Fruit fly (Drosophila melanogaster) whole organism, embryonic: ENCODE data around the gene CG42673.

ENCODE experiments used
- Ada2b ChIP-seq: fragments of 200-800 bp; sonication (Bioruptor generic); IDR thresholded peaks from 2 replicates; pipeline ENCODE4 v1.3.6; 2022; ENCODE audit warnings: missing biosample characterization, missing genetic modification characterization
- Aef1 ChIP-seq: fragments of 200-800 bp; sonication (Bioruptor generic); IDR thresholded peaks from 3 replicates; pipeline ENCODE4 v1.3.6; 2022; ENCODE audit warnings: missing biosample characterization, missing genetic modification characterization
- CG10654 ChIP-seq: fragments of 200-800 bp; sonication (Bioruptor generic); optimal IDR thresholded peaks from 2 replicates; lab custom pipeline; 2016; ENCODE audit warnings: missing biosample characterization, missing genetic modification characterization
- CG15696 ChIP-seq: fragments of 200-800 bp; sonication (Bioruptor generic); optimal IDR thresholded peaks from 2 replicates; lab custom pipeline; 2019; ENCODE audit warnings: missing biosample characterization, mild to moderate bottlenecking, missing genetic modification characterization, moderate library complexity
- CG17802 ChIP-seq: fragments of 200-800 bp; sonication (Bioruptor generic); optimal IDR thresholded peaks from 2 replicates; lab custom pipeline; 2018; ENCODE audit warnings: missing biosample characterization, mild to moderate bottlenecking, missing genetic modification characterization, moderate library complexity
- CG17912 ChIP-seq: fragments of 200-800 bp; sonication (Bioruptor generic); optimal IDR thresholded peaks from 2 replicates; lab custom pipeline; 2018; ENCODE audit warnings: missing biosample characterization, mild to moderate bottlenecking, missing genetic modification characterization
- CG18619 ChIP-seq: fragments of 200-800 bp; sonication (Bioruptor generic); optimal IDR thresholded peaks from 3 replicates; lab custom pipeline; 2017; ENCODE audit warnings: missing biosample characterization, mild to moderate bottlenecking, missing genetic modification characterization
- CG2202 ChIP-seq: fragments of 200-800 bp; sonication (Bioruptor generic); optimal IDR thresholded peaks from 2 replicates; lab custom pipeline; 2018; ENCODE audit warnings: missing biosample characterization, mild to moderate bottlenecking, missing genetic modification characterization
- CG2889 ChIP-seq: fragments of 200-800 bp; sonication (Bioruptor generic); IDR thresholded peaks from 3 replicates; pipeline ENCODE4 v1.3.6; 2022; ENCODE audit warnings: missing biosample characterization, missing genetic modification characterization
- CG3065 ChIP-seq: fragments of 200-800 bp; sonication (Bioruptor generic); optimal IDR thresholded peaks from 2 replicates; lab custom pipeline; 2016; ENCODE audit warnings: missing biosample characterization, missing genetic modification characterization
- CG3838 ChIP-seq: fragments of 200-800 bp; sonication (Bioruptor generic); optimal IDR thresholded peaks from 3 replicates; lab custom pipeline; 2016; ENCODE audit warnings: missing biosample characterization, missing genetic modification characterization
- CG4360 ChIP-seq: fragments of 200-800 bp; sonication (Bioruptor generic); IDR thresholded peaks from 2 replicates; pipeline ENCODE4 v1.3.6; 2022; ENCODE audit warnings: missing biosample characterization, missing genetic modification characterization
- CG4730 ChIP-seq: fragments of 200-800 bp; sonication (Bioruptor generic); IDR thresholded peaks from 2 replicates; pipeline ENCODE4 v1.3.6; 2022; ENCODE audit warnings: missing biosample characterization, missing genetic modification characterization
- CG6175 ChIP-seq: fragments of 200-800 bp; sonication (Bioruptor generic); IDR thresholded peaks from 3 replicates; pipeline ENCODE4 v1.3.6; 2022; ENCODE audit warnings: missing biosample characterization, missing genetic modification characterization
- CG6791 ChIP-seq: fragments of 200-800 bp; sonication (Bioruptor generic); IDR thresholded peaks from 3 replicates; pipeline ENCODE4 v1.3.6; 2022; ENCODE audit warnings: missing biosample characterization, missing genetic modification characterization; ENCODE audit not compliant: partially characterized antibody
- Chrac-16 ChIP-seq: fragments of 200-800 bp; sonication (Bioruptor generic); optimal IDR thresholded peaks from 3 replicates; lab custom pipeline; 2016; ENCODE audit warnings: missing biosample characterization, missing genetic modification characterization
- Dad ChIP-seq: fragments of 200-800 bp; sonication (Bioruptor generic); optimal IDR thresholded peaks from 3 replicates; lab custom pipeline; 2016; ENCODE audit warnings: missing biosample characterization, missing genetic modification characterization
- Ets65A ChIP-seq: fragments of 200-800 bp; sonication (Bioruptor generic); peaks from one replicate; lab custom pipeline; 2016; ENCODE audit warnings: missing biosample characterization, missing genetic modification characterization
- Fer2 ChIP-seq: fragments of 200-800 bp; sonication (Bioruptor generic); optimal IDR thresholded peaks from 2 replicates; lab custom pipeline; 2018; ENCODE audit warnings: missing biosample characterization, mild to moderate bottlenecking, missing genetic modification characterization, moderate library complexity
- Hand ChIP-seq: fragments of 200-800 bp; sonication (Bioruptor generic); optimal IDR thresholded peaks from 2 replicates; lab custom pipeline; 2017; ENCODE audit warnings: mild to moderate bottlenecking, missing biosample characterization, missing genetic modification reagents, missing genetic modification characterization
- HmgZ ChIP-seq: fragments of 200-800 bp; sonication (Bioruptor generic); optimal IDR thresholded peaks from 2 replicates; lab custom pipeline; 2018; ENCODE audit warnings: missing biosample characterization, mild to moderate bottlenecking, missing genetic modification characterization
- Max ChIP-seq: fragments of 200-800 bp; sonication (Bioruptor generic); optimal IDR thresholded peaks from 2 replicates; lab custom pipeline; 2016; ENCODE audit warnings: missing biosample characterization, mild to moderate bottlenecking, missing genetic modification characterization
- NC2β ChIP-seq: fragments of 200-800 bp; sonication (Bioruptor generic); optimal IDR thresholded peaks from 2 replicates; lab custom pipeline; 2016; ENCODE audit warnings: missing biosample characterization, missing genetic modification characterization
- Oli ChIP-seq: fragments of 200-800 bp; sonication (Bioruptor generic); optimal IDR thresholded peaks from 2 replicates; lab custom pipeline; 2018; ENCODE audit warnings: missing biosample characterization, mild to moderate bottlenecking, missing genetic modification characterization, moderate library complexity
- Rx ChIP-seq: fragments of 200-800 bp; sonication (Bioruptor generic); IDR thresholded peaks from 2 replicates; pipeline ENCODE4 v1.3.6; 2022; ENCODE audit warnings: missing biosample characterization, missing genetic modification characterization
- Scr ChIP-seq: fragments of 200-800 bp; sonication (Bioruptor generic); IDR thresholded peaks from 2 replicates; pipeline ENCODE4 v1.3.6; 2022; ENCODE audit warnings: missing biosample characterization, missing genetic modification characterization; ENCODE audit not compliant: partially characterized antibody
- Sry-β ChIP-seq: fragments of 200-800 bp; sonication (Bioruptor generic); optimal IDR thresholded peaks from 2 replicates; lab custom pipeline; 2018; ENCODE audit warnings: missing biosample characterization, mild to moderate bottlenecking, missing genetic modification characterization, moderate library complexity
- Sry-δ ChIP-seq: fragments of 200-800 bp; sonication (Bioruptor generic); optimal IDR thresholded peaks from 2 replicates; lab custom pipeline; 2016; ENCODE audit warnings: missing biosample characterization, missing genetic modification characterization
- YL-1 ChIP-seq: fragments of 200-800 bp; sonication (Bioruptor generic); optimal IDR thresholded peaks from 3 replicates; lab custom pipeline; 2017; ENCODE audit warnings: missing biosample characterization, mild to moderate bottlenecking, missing genetic modification characterization
- ab ChIP-seq: fragments of 200-800 bp; sonication (Bioruptor generic); optimal IDR thresholded peaks from 2 replicates; lab custom pipeline; 2016; ENCODE audit warnings: missing biosample characterization, missing genetic modification characterization
- aop ChIP-seq: fragments of 200-800 bp; sonication (Bioruptor generic); IDR thresholded peaks from 2 replicates; pipeline ENCODE4 v1.3.6; 2022; ENCODE audit warnings: missing biosample characterization, missing genetic modification characterization
- bbx ChIP-seq: fragments of 200-800 bp; sonication (Bioruptor generic); IDR thresholded peaks from 2 replicates; pipeline ENCODE4 v1.3.6; 2022; ENCODE audit warnings: missing biosample characterization, missing genetic modification characterization; ENCODE audit not compliant: partially characterized antibody
- dati ChIP-seq: fragments of 200-800 bp; sonication (Bioruptor generic); IDR thresholded peaks from 2 replicates; pipeline ENCODE4 v1.3.6; 2022; ENCODE audit warnings: missing biosample characterization, missing genetic modification characterization
- gem ChIP-seq: fragments of 200-800 bp; sonication (Bioruptor generic); optimal IDR thresholded peaks from 2 replicates; lab custom pipeline; 2019; ENCODE audit warnings: missing biosample characterization, mild to moderate bottlenecking, missing genetic modification characterization, moderate library complexity
- grau ChIP-seq: fragments of 200-800 bp; optimal IDR thresholded peaks from 3 replicates; lab custom pipeline; 2019; ENCODE audit warnings: missing biosample characterization, mild to moderate bottlenecking, missing genetic modification characterization, moderate library complexity
- gsb ChIP-seq: fragments of 200-800 bp; sonication (Bioruptor generic); IDR thresholded peaks from 2 replicates; pipeline ENCODE4 v1.3.6; 2022; ENCODE audit warnings: missing biosample characterization, missing genetic modification characterization
- insv ChIP-seq, 2 experiments: fragments of 200-800 bp; sonication (Bioruptor generic); optimal IDR thresholded peaks; 3 replicates each; lab custom pipeline; 2016 to 2018; ENCODE audit warnings: missing biosample characterization in 2 of 2, missing genetic modification characterization in 2 of 2
- kah ChIP-seq: fragments of 200-800 bp; sonication (Bioruptor generic); optimal IDR thresholded peaks from 2 replicates; lab custom pipeline; 2018; ENCODE audit warnings: missing biosample characterization, mild to moderate bottlenecking, missing genetic modification characterization
- kay ChIP-seq: fragments of 200-800 bp; sonication (Bioruptor generic); optimal IDR thresholded peaks from 2 replicates; lab custom pipeline; 2016; ENCODE audit warnings: missing biosample characterization, missing genetic modification characterization
- mirr ChIP-seq: fragments of 200-800 bp; sonication (Bioruptor generic); optimal IDR thresholded peaks from 3 replicates; lab custom pipeline; 2018; ENCODE audit warnings: missing biosample characterization, mild to moderate bottlenecking, missing genetic modification characterization
- mld ChIP-seq: fragments of 200-800 bp; sonication (Bioruptor generic); IDR thresholded peaks from 3 replicates; pipeline ENCODE4 v1.3.6; 2022; ENCODE audit warnings: missing biosample characterization, missing genetic modification characterization; ENCODE audit not compliant: partially characterized antibody
- nom ChIP-seq: fragments of 200-800 bp; sonication (Bioruptor generic); optimal IDR thresholded peaks from 2 replicates; lab custom pipeline; 2017; ENCODE audit warnings: missing biosample characterization, missing genetic modification characterization, mild to moderate bottlenecking, moderate library complexity, missing genetic modification reagents
- onecut ChIP-seq: fragments of 200-800 bp; sonication (Bioruptor generic); IDR thresholded peaks from 2 replicates; pipeline ENCODE4 v1.3.6; 2022; ENCODE audit warnings: missing biosample characterization, missing genetic modification characterization
- peb ChIP-seq: fragments of 200-800 bp; sonication (Bioruptor generic); IDR thresholded peaks from 2 replicates; pipeline ENCODE4 v1.3.6; 2022; ENCODE audit warnings: missing biosample characterization, missing genetic modification characterization
- repo ChIP-seq: fragments of 200-800 bp; sonication (Bioruptor generic); optimal IDR thresholded peaks from 2 replicates; lab custom pipeline; 2016; ENCODE audit warnings: missing biosample characterization, missing genetic modification characterization
- row ChIP-seq: fragments of 200-800 bp; sonication (Bioruptor generic); IDR thresholded peaks from 3 replicates; pipeline ENCODE4 v1.3.6; 2022; ENCODE audit warnings: missing biosample characterization, missing genetic modification characterization
- run ChIP-seq: fragments of 200-800 bp; sonication (Bioruptor generic); optimal IDR thresholded peaks from 3 replicates; lab custom pipeline; 2018; ENCODE audit warnings: missing biosample characterization, mild to moderate bottlenecking, missing genetic modification characterization
- scrt ChIP-seq: fragments of 200-800 bp; sonication (Bioruptor generic); optimal IDR thresholded peaks from 2 replicates; lab custom pipeline; 2018; ENCODE audit warnings: missing biosample characterization, mild to moderate bottlenecking, missing genetic modification characterization, moderate library complexity
- tio ChIP-seq: fragments of 200-800 bp; sonication (Bioruptor generic); optimal IDR thresholded peaks from 2 replicates; lab custom pipeline; 2017; ENCODE audit warnings: missing biosample characterization, missing genetic modification characterization, inconsistent platforms
- unc-4 ChIP-seq: fragments of 200-800 bp; sonication (Bioruptor generic); IDR thresholded peaks from 2 replicates; pipeline ENCODE4 v1.3.6; 2022; ENCODE audit warnings: missing biosample characterization, missing genetic modification characterization; ENCODE audit not compliant: partially characterized antibody

Gene CG42673

dm6 chr3L:9505007-9505712, 41.9 kb upstream of the CG42673 start, which contains the start of gene path (continued):
- no peak for TF ChIP-seq Sry-δ (GFP tag; lab: Kevin White, UChicago)
- peak; percentile 49 for TF ChIP-seq CG17912 (GFP tag; lab: Kevin White, UChicago)
- TF ChIP-seq CG18619 (GFP tag; lab: Kevin White, UChicago), result peak; percentile 38
- TF ChIP-seq gem (tag; lab: Kevin White, UChicago), result peak; percentile 67
- no peak for TF ChIP-seq ab (GFP tag; lab: Kevin White, UChicago)
- peak; percentile 45 for TF ChIP-seq scrt (GFP tag; lab: Kevin White, UChicago)
- TF ChIP-seq kay, result no peak
- TF ChIP-seq Ets65A, result no peak
- TF ChIP-seq dati (GFP tag; lab: Robert Waterston, UW), result no peak
- no peak for TF ChIP-seq Rx (GFP tag; lab: Robert Waterston, UW)
- peak; percentile 31 for TF ChIP-seq CG15696 (tag; lab: Kevin White, UChicago)
- no peak for TF ChIP-seq CG3838
- no peak for TF ChIP-seq Scr (GFP tag; lab: Robert Waterston, UW)
- TF ChIP-seq CG4730 (GFP tag; lab: Robert Waterston, UW), result no peak
- TF ChIP-seq CG4360 (GFP tag; lab: Robert Waterston, UW), result no peak
- TF ChIP-seq nom (GFP tag; lab: Kevin White, UChicago), result peak; percentile 19
- peak; percentile 94 for TF ChIP-seq Sry-β (GFP tag; lab: Kevin White, UChicago)
- TF ChIP-seq CG6791 (GFP tag; lab: Robert Waterston, UW), result peak; percentile 35; the same call in 1 of the 3 replicates
- no peak for TF ChIP-seq CG17802
- TF ChIP-seq Max (GFP tag; lab: Kevin White, UChicago), result peak; percentile 43
- no peak for TF ChIP-seq Ada2b (GFP tag; lab: Robert Waterston, UW)
- TF ChIP-seq Dad (GFP tag; lab: Kevin White, UChicago), result no peak
- TF ChIP-seq Oli, result peak; percentile 33
- peak; percentile 60 for TF ChIP-seq row (GFP tag; lab: Robert Waterston, UW)
- no peak for TF ChIP-seq unc-4
- peak; percentile 4 for TF ChIP-seq YL-1 (GFP tag; lab: Kevin White, UChicago)
- TF ChIP-seq HmgZ (tag; lab: Kevin White, UChicago), result peak; percentile 22
- TF ChIP-seq tio (GFP tag; lab: Kevin White, UChicago), result no peak
- TF ChIP-seq repo (GFP tag; lab: Kevin White, UChicago), result no peak
- TF ChIP-seq CG2889 (GFP tag; lab: Robert Waterston, UW), result no peak
- TF ChIP-seq run (tag; lab: Kevin White, UChicago), result no peak
- TF ChIP-seq kah (GFP tag; lab: Kevin White, UChicago), result no peak
- no peak for TF ChIP-seq Aef1 (GFP tag; lab: Robert Waterston, UW)
- peak; percentile 29 for TF ChIP-seq CG10654
- TF ChIP-seq aop (GFP tag; lab: Robert Waterston, UW), result no peak
- TF ChIP-seq Chrac-16 (GFP tag; lab: Kevin White, UChicago), result no peak
- peak; percentile 13 for TF ChIP-seq CG2202
- peak; percentile 51 for TF ChIP-seq grau (tag; lab: Kevin White, UChicago)
- no peak for TF ChIP-seq gsb (GFP tag; lab: Robert Waterston, UW)
- TF ChIP-seq Hand (GFP tag; lab: Kevin White, UChicago), result no peak
- peak in 1 of 2 experiments; percentile 10 for TF ChIP-seq insv (GFP tag; optimal IDR thresholded peaks at IDR 0.05; lab: Kevin White, UChicago)
- TF ChIP-seq bbx (GFP tag; lab: Robert Waterston, UW), result peak; percentile 67; the same call in 1 of the 2 replicates
- no peak for TF ChIP-seq onecut (GFP tag; lab: Robert Waterston, UW)
- TF ChIP-seq NC2β (GFP tag; lab: Kevin White, UChicago), result no peak
- no peak for TF ChIP-seq CG6175
- no peak for TF ChIP-seq mld (GFP tag; lab: Robert Waterston, UW)
- no peak for TF ChIP-seq peb (GFP tag; lab: Robert Waterston, UW)
- peak; percentile 50 for TF ChIP-seq mirr (GFP tag; lab: Kevin White, UChicago)
- no peak for TF ChIP-seq CG3065 (GFP tag; lab: Kevin White, UChicago)
- TF ChIP-seq Fer2 (tag; lab: Kevin White, UChicago), result no peak
